Fruit fly (Drosophila melanogaster): ENCODE measurements around the gene CG46280.

The CG46280 gene

DNA sequence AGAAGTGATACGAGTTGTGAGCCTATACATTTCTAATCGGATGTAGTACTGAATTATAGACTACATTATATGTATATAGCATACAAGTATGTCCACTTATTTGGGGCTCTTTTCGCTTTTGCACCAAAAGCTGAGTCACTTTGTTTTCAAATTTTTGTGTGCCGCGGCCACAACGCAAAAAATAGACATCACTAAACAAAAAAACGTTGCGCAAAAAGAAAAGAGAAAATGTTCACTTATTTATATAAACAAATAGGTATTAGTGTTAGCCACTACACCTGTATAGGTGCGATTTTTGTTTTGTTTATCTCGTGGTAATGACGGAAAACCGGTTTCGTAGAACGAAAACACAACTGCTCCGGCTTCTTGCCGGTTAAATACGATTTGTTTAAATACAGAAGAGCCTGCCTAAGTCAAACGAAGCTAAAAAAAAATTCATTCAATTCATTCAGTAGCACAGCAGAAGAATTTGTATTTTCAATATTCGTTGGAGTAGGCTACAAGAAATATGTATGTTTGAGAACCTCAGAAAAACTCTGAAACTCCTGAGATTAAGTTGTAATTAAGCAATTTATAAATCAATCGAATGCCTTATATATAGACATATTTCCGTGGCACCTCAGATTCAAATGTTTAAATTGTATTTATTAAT is 47.4 kb downstream of the CG46280 start:
- TF ChIP-seq dsf (GFP tag; optimal IDR thresholded peaks at IDR 0.05; ENCODE audit: borderline replicate concordance) (no peak), brk (GFP tag; optimal IDR thresholded peaks at IDR 0.05) (no peak), dl (GFP tag; optimal IDR thresholded peaks at IDR 0.05; ENCODE audit: insufficient read depth in 1 of 2, partially characterized antibody in 2 of 2) (no peak), fru (GFP tag; optimal IDR thresholded peaks at IDR 0.05) (no peak), pan (optimal IDR thresholded peaks at IDR 0.05) (no peak), sage (GFP tag; optimal IDR thresholded peaks at IDR 0.05) (no peak), Hnf4 (GFP tag; optimal IDR thresholded peaks at IDR 0.05) (no peak), dmrt93B (GFP tag; optimal IDR thresholded peaks at IDR 0.05) (no peak), ey (GFP tag; optimal IDR thresholded peaks at IDR 0.05) (no peak), Rel (GFP tag; optimal IDR thresholded peaks at IDR 0.05) (no peak), Rel (tag; optimal IDR thresholded peaks at IDR 0.05) (no peak)

DNA sequence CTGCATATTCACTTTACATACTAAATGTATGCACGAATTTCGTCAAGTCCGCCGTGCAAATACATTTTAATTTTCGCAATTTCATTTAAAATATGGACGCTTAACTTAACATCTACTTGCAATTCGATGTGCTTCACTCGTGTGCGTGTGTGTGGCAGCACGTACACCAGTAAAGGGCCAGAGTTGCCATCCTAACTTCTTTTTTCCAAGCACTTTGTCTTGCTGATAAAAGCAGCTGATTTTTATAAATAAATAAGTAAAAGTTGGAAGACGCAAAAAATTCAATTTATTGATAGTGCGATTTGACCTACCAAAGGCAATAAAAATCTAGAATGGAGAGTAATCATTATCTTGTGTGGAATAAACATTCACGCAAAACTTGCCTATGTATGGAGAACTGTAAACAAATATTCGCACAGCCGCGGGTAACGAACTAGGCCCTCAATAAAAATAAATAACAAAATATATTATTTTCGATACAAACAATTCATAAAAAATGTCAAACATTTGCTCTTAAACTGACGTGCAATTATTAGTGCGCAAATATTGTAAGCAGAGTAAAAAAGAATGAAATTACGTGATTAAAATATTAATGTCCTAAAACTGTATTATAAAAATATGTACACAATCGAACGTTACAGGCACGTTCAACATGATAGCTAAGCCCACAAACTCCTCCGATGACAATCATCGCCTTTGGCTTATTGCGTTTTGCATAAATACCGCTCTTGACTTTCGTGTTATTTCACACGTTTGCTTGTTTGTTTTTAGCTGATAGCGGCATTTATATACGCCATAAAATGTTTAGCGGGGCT is 48.1 kb downstream of the CG46280 start:
- TF ChIP-seq brk (GFP tag; optimal IDR thresholded peaks at IDR 0.05) = peak; percentile 45
- TF ChIP-seq sv (GFP tag; optimal IDR thresholded peaks at IDR 0.05) = peak; percentile 47
- no peak for TF ChIP-seq Mio (GFP tag; optimal IDR thresholded peaks at IDR 0.05)
- TF ChIP-seq br (GFP tag; optimal IDR thresholded peaks at IDR 0.05) = peak; percentile 38
- no peak for TF ChIP-seq tai (GFP tag; optimal IDR thresholded peaks at IDR 0.05)
- no peak for TF ChIP-seq dsf (GFP tag; optimal IDR thresholded peaks at IDR 0.05; ENCODE audit: borderline replicate concordance)
- peak; percentile 60 for TF ChIP-seq psq (GFP tag; optimal IDR thresholded peaks at IDR 0.05)
- peak; percentile 67 for TF ChIP-seq rgr (GFP tag; optimal IDR thresholded peaks at IDR 0.05)
- no peak for TF ChIP-seq pan (optimal IDR thresholded peaks at IDR 0.05)
- TF ChIP-seq sage (GFP tag; optimal IDR thresholded peaks at IDR 0.05) = peak; percentile 43
- peak; percentile 63 for TF ChIP-seq fru (GFP tag; optimal IDR thresholded peaks at IDR 0.05)
- TF ChIP-seq HLH106 (tag; optimal IDR thresholded peaks at IDR 0.05) = peak; percentile 70
- TF ChIP-seq foxo (GFP tag; optimal IDR thresholded peaks at IDR 0.05) = peak in 1 of 2 experiments; percentile 65
- peak; percentile 59 for TF ChIP-seq woc (GFP tag; optimal IDR thresholded peaks at IDR 0.05)
- TF ChIP-seq ey (GFP tag; optimal IDR thresholded peaks at IDR 0.05) = peak; percentile 43
- no peak for TF ChIP-seq Rel (GFP tag; optimal IDR thresholded peaks at IDR 0.05)
- TF ChIP-seq Rel (tag; optimal IDR thresholded peaks at IDR 0.05) = peak; percentile 54
- peak; percentile 33 for TF ChIP-seq CG9705 (GFP tag; optimal IDR thresholded peaks at IDR 0.05)
- TF ChIP-seq h (GFP tag; optimal IDR thresholded peaks at IDR 0.05) = peak; percentile 62
- peak; percentile 30 for TF ChIP-seq Hr83 (GFP tag; optimal IDR thresholded peaks at IDR 0.05; ENCODE audit: poor library complexity, severe bottlenecking)
- peak; percentile 24 for TF ChIP-seq Hnf4 (GFP tag; optimal IDR thresholded peaks at IDR 0.05)
- TF ChIP-seq Sp1 (GFP tag; optimal IDR thresholded peaks at IDR 0.05) = peak; percentile 61
- TF ChIP-seq Dfd (GFP tag; optimal IDR thresholded peaks at IDR 0.05) = no peak
- peak; percentile 62 for TF ChIP-seq OdsH (GFP tag; optimal IDR thresholded peaks at IDR 0.05)

DNA sequence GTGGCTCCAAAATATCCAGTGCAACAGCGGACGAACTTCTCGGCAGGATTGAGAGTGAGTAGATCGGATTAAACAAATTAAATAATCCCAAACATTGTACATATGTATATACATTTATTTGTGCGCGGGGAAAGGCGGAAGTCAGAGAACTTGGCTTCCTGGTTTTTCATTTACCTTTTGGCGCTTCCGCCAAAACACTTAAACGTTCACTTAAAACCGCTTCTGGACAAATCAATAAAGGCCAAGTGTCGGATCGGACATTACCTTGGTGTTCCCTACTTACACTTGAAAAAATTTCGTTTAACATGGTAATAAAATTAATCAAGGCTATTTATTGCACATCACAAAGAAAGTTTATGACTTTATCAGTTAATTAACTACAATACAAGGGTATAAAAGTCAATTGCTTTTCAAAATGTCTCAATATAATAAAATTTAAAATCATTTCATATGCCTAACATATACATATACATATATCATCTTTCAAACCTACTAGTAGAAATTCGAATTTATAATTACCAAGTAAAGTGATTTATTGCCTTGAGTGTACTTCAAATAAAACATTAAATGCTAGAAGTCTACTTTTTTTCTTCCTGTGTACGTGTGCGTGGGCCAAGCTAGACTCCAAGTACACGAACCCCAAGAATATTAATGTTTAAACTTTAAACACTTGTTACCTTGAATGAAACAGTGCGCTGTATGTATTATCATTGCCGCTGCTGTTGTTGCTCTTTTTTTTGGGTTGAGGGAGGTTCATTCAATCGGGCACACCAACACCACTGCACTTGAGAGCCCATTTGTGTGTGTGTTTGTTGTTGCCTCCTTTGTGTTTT is 48.9 kb downstream of the CG46280 start:
- TF ChIP-seq fru (GFP tag; optimal IDR thresholded peaks at IDR 0.05) (peak; percentile 63), Rel (GFP tag; optimal IDR thresholded peaks at IDR 0.05) (no peak), Rel (tag; optimal IDR thresholded peaks at IDR 0.05) (no peak), jim (GFP tag; optimal IDR thresholded peaks at IDR 0.05) (peak; percentile 64), lola (GFP tag; optimal IDR thresholded peaks at IDR 0.05) (no peak), Jra (GFP tag; optimal IDR thresholded peaks at IDR 0.05) (no peak), foxo (GFP tag; optimal IDR thresholded peaks at IDR 0.05) (peak in 1 of 2 experiments; percentile 72), h (GFP tag; optimal IDR thresholded peaks at IDR 0.05) (peak; percentile 40), HLH106 (tag; optimal IDR thresholded peaks at IDR 0.05) (peak; percentile 69), psq (GFP tag; optimal IDR thresholded peaks at IDR 0.05) (peak; percentile 18), Sp1 (GFP tag; optimal IDR thresholded peaks at IDR 0.05) (peak; percentile 74), sv (GFP tag; optimal IDR thresholded peaks at IDR 0.05) (peak; percentile 33), dmrt93B (GFP tag; optimal IDR thresholded peaks at IDR 0.05) (peak; percentile 28), CG32264 (GFP tag; optimal IDR thresholded peaks at IDR 0.05) (peak; percentile 27), N (GFP tag; optimal IDR thresholded peaks at IDR 0.05) (peak; percentile 33), ey (GFP tag; optimal IDR thresholded peaks at IDR 0.05) (peak; percentile 22), brk (GFP tag; optimal IDR thresholded peaks at IDR 0.05) (peak; percentile 37), Hr78 (GFP tag; optimal IDR thresholded peaks at IDR 0.05) (no peak), CG9705 (GFP tag; optimal IDR thresholded peaks at IDR 0.05) (peak; percentile 31), Hr83 (GFP tag; optimal IDR thresholded peaks at IDR 0.05; ENCODE audit: poor library complexity, severe bottlenecking) (peak; percentile 36), rgr (GFP tag; optimal IDR thresholded peaks at IDR 0.05) (peak; percentile 46)

All from whole organism, wandering third instar larva.